Worm (Caenorhabditis elegans) whole organism, L4 larva: ENCODE measurements around the gene T25G12.6.

Experiments
- R02D3.7 ChIP-seq: fragments of 150-350 bp; sonication (generic microtip); optimal IDR thresholded peaks from 3 replicates; lab custom pipeline; 2014; ENCODE audit warnings: missing biosample characterization, missing genetic modification characterization
- T26A8.4 ChIP-seq: fragments of 200-800 bp; sonication (Bioruptor generic); IDR thresholded peaks from 2 replicates; pipeline ENCODE4 v1.3.6; 2022; ENCODE audit warnings: missing genetic modification characterization, missing compliant biosample characterization
- Y48G9A.11 ChIP-seq: fragments of 200-800 bp; sonication (Bioruptor generic); IDR thresholded peaks from 2 replicates; pipeline ENCODE4 v1.3.6; 2022; ENCODE audit warnings: missing genetic modification reagents, missing genetic modification characterization, missing compliant biosample characterization
- Y5F2A.4 ChIP-seq: fragments of 200-800 bp; sonication (Bioruptor generic); optimal IDR thresholded peaks from 2 replicates; lab custom pipeline; 2018; ENCODE audit warnings: mild to moderate bottlenecking, missing genetic modification characterization, missing compliant biosample characterization
- ZK546.5 ChIP-seq, 2 experiments: sonication (generic microtip); optimal IDR thresholded peaks; 2 replicates each; lab custom pipeline; 2017; ENCODE audit warnings: missing biosample characterization in 2 of 2, missing genetic modification characterization in 2 of 2
- aly-2 ChIP-seq: sonication (generic microtip); optimal IDR thresholded peaks from 2 replicates; lab custom pipeline; 2018; ENCODE audit warnings: missing biosample characterization, missing genetic modification characterization
- ama-1 ChIP-seq: fragments of 150-350 bp; optimal IDR thresholded peaks from 2 replicates; lab custom pipeline; 2014; ENCODE audit warnings: inconsistent platforms, mixed read lengths
- arid-1 ChIP-seq: fragments of 200-800 bp; sonication (Bioruptor generic); conservative IDR thresholded peaks from 2 replicates; pipeline ENCODE4 v1.3.6; 2022; ENCODE audit warnings: missing genetic modification reagents, missing genetic modification characterization, missing compliant biosample characterization
- ceh-20 ChIP-seq: fragments of 200-800 bp; sonication (Bioruptor generic); IDR thresholded peaks from 2 replicates; pipeline ENCODE4 v1.3.6; 2022; ENCODE audit warnings: missing genetic modification reagents, missing genetic modification characterization, missing compliant biosample characterization
- ceh-28 ChIP-seq: fragments of 150-350 bp; optimal IDR thresholded peaks from 2 replicates; lab custom pipeline; 2014; ENCODE audit warnings: missing biosample characterization, missing genetic modification reagents, missing genetic modification characterization
- ceh-32 ChIP-seq: sonication (generic microtip); optimal IDR thresholded peaks from 2 replicates; lab custom pipeline; 2016; ENCODE audit warnings: mild to moderate bottlenecking, missing genetic modification characterization, missing compliant biosample characterization; ENCODE audit not compliant: poor library complexity
- ceh-82 ChIP-seq: sonication (generic microtip); optimal IDR thresholded peaks from 2 replicates; lab custom pipeline; 2017; ENCODE audit warnings: missing biosample characterization, missing genetic modification characterization
- ces-1 ChIP-seq: fragments of 150-350 bp; sonication (generic microtip); optimal IDR thresholded peaks from 4 replicates; lab custom pipeline; 2014; ENCODE audit warnings: missing biosample characterization, missing genetic modification reagents, missing genetic modification characterization
- daf-12 ChIP-seq: fragments of 150-350 bp; optimal IDR thresholded peaks from 2 replicates; lab custom pipeline; 2014; ENCODE audit warnings: missing biosample characterization, missing genetic modification reagents, missing genetic modification characterization
- daf-16 ChIP-seq, 3 experiments: sonication (generic microtip); optimal IDR thresholded peaks; 2 replicates each; lab custom pipeline; 2016 to 2017; ENCODE audit warnings: missing genetic modification characterization in 3 of 3, missing genetic modification reagents in 3 of 3, mild to moderate bottlenecking in 2 of 3, missing compliant biosample characterization in 2 of 3, missing biosample characterization in 1 of 3, moderate library complexity in 1 of 3
- daf-8 ChIP-seq: fragments of 200-800 bp; sonication (Bioruptor generic); IDR thresholded peaks from 2 replicates; pipeline ENCODE4 v1.3.6; 2022; ENCODE audit warnings: missing genetic modification characterization, missing compliant biosample characterization
- dmd-6 ChIP-seq: fragments of 200-800 bp; sonication (Bioruptor generic); IDR thresholded peaks from 2 replicates; pipeline ENCODE4 v1.3.6; 2022; ENCODE audit warnings: missing genetic modification reagents, missing genetic modification characterization, missing compliant biosample characterization
- dpl-1 ChIP-seq: fragments of 150-350 bp; optimal IDR thresholded peaks from 2 replicates; lab custom pipeline; 2014; ENCODE audit warnings: missing biosample characterization, missing genetic modification reagents, missing genetic modification characterization
- dve-1 ChIP-seq: sonication (generic microtip); optimal IDR thresholded peaks from 2 replicates; lab custom pipeline; 2017; ENCODE audit warnings: antibody characterized with exemption, mild to moderate bottlenecking, missing genetic modification characterization, missing compliant biosample characterization; ENCODE audit not compliant: insufficient read depth
- egl-27 ChIP-seq: sonication (generic microtip); optimal IDR thresholded peaks from 3 replicates; lab custom pipeline; 2017; ENCODE audit warnings: missing biosample characterization, missing genetic modification reagents, missing genetic modification characterization
- gei-8 ChIP-seq: fragments of 200-800 bp; sonication (Bioruptor generic); optimal IDR thresholded peaks from 2 replicates; lab custom pipeline; 2018; ENCODE audit warnings: mild to moderate bottlenecking, missing genetic modification characterization, missing compliant biosample characterization
- hlh-11 ChIP-seq: fragments of 200-800 bp; sonication (Bioruptor generic); optimal IDR thresholded peaks from 2 replicates; lab custom pipeline; 2018; ENCODE audit warnings: mild to moderate bottlenecking, missing genetic modification characterization, missing compliant biosample characterization
- hmg-1.1 ChIP-seq: fragments of 200-800 bp; sonication (Bioruptor generic); IDR thresholded peaks from 2 replicates; pipeline ENCODE4 v1.3.6; 2022; ENCODE audit warnings: missing genetic modification reagents, missing genetic modification characterization, missing compliant biosample characterization
- lin-39 ChIP-seq: fragments of 150-350 bp; optimal IDR thresholded peaks from 2 replicates; lab custom pipeline; 2014; ENCODE audit warnings: missing biosample characterization, missing genetic modification reagents, missing genetic modification characterization
- lir-3 ChIP-seq: sonication (generic microtip); optimal IDR thresholded peaks from 2 replicates; lab custom pipeline; 2016; ENCODE audit warnings: mild to moderate bottlenecking, missing genetic modification characterization, missing compliant biosample characterization
- mdl-1 ChIP-seq, 2 experiments: fragments of 150-350 bp in 1 of 2; sonication (generic microtip) in 1 of 2; optimal IDR thresholded peaks; 2 replicates each; lab custom pipeline; 2014 to 2017; ENCODE audit warnings: missing biosample characterization in 2 of 2, missing genetic modification characterization in 2 of 2
- mep-1 ChIP-seq: fragments of 150-350 bp; sonication (generic microtip); optimal IDR thresholded peaks from 3 replicates; lab custom pipeline; 2014; ENCODE audit warnings: missing biosample characterization, missing genetic modification characterization
- nhr-28 ChIP-seq: fragments of 150-350 bp; optimal IDR thresholded peaks from 2 replicates; lab custom pipeline; 2014; ENCODE audit warnings: missing biosample characterization, missing genetic modification characterization
- nhr-41 ChIP-seq: fragments of 200-800 bp; sonication (Bioruptor generic); IDR thresholded peaks from 2 replicates; pipeline ENCODE4 v1.3.6; 2022; ENCODE audit warnings: missing genetic modification reagents, missing genetic modification characterization, missing compliant biosample characterization
- nhr-42 ChIP-seq: fragments of 200-800 bp; sonication (Bioruptor generic); IDR thresholded peaks from 2 replicates; pipeline ENCODE4 v1.3.6; 2022; ENCODE audit warnings: missing genetic modification characterization, missing compliant biosample characterization
- nhr-6 ChIP-seq: fragments of 150-350 bp; optimal IDR thresholded peaks from 2 replicates; lab custom pipeline; 2014; ENCODE audit warnings: missing biosample characterization, missing genetic modification characterization
- nhr-76 ChIP-seq: fragments of 150-350 bp; optimal IDR thresholded peaks from 2 replicates; lab custom pipeline; 2014; ENCODE audit warnings: missing biosample characterization, missing genetic modification characterization
- nhr-77 ChIP-seq: fragments of 150-350 bp; optimal IDR thresholded peaks from 2 replicates; lab custom pipeline; 2014; ENCODE audit warnings: missing biosample characterization, missing genetic modification characterization
- pqm-1 ChIP-seq: sonication (generic microtip); optimal IDR thresholded peaks from 2 replicates; lab custom pipeline; 2017; ENCODE audit warnings: missing biosample characterization, missing genetic modification characterization
- set-16 ChIP-seq: fragments of 200-800 bp; sonication (Bioruptor generic); IDR thresholded peaks from 2 replicates; pipeline ENCODE4 v1.3.6; 2022; ENCODE audit warnings: missing genetic modification reagents, missing genetic modification characterization, missing compliant biosample characterization
- spr-3 ChIP-seq: fragments of 200-800 bp; sonication (Bioruptor generic); optimal IDR thresholded peaks from 2 replicates; lab custom pipeline; 2018; ENCODE audit warnings: mild to moderate bottlenecking, missing genetic modification characterization, missing compliant biosample characterization
- tag-97 ChIP-seq: fragments of 200-800 bp; sonication (Bioruptor generic); IDR thresholded peaks from 2 replicates; pipeline ENCODE4 v1.3.6; 2022; ENCODE audit warnings: missing genetic modification characterization, missing compliant biosample characterization
- vab-7 ChIP-seq: fragments of 200-800 bp; sonication (Bioruptor generic); IDR thresholded peaks from 2 replicates; pipeline ENCODE4 v1.3.6; 2022; ENCODE audit warnings: missing genetic modification reagents, missing genetic modification characterization, missing compliant biosample characterization
- zfp-2 ChIP-seq: sonication (generic microtip); optimal IDR thresholded peaks from 2 replicates; lab custom pipeline; 2016; ENCODE audit warnings: mild to moderate bottlenecking, missing genetic modification characterization, missing compliant biosample characterization
- ztf-11 ChIP-seq: fragments of 150-350 bp; optimal IDR thresholded peaks from 2 replicates; lab custom pipeline; 2014; ENCODE audit warnings: missing biosample characterization, missing genetic modification characterization
- ztf-7 ChIP-seq: fragments of 150-350 bp; optimal IDR thresholded peaks from 2 replicates; lab custom pipeline; 2014; ENCODE audit warnings: missing biosample characterization, missing genetic modification characterization

Gene T25G12.6

ce11 chrX:17197824-17198223 lies 32.2 kb downstream of the T25G12.6 start (continued):
- TF ChIP-seq gei-8 (no peak), ama-1 (lab: Kevin White, UChicago) (no peak), ceh-82 (tag; lab: Kevin White, UChicago) (no peak), daf-16 (GFP tag; optimal IDR thresholded peaks at IDR 0.05; lab: Kevin White, UChicago) (no peak), daf-16 (tag; optimal IDR thresholded peaks at IDR 0.05; lab: Kevin White, UChicago) (peak; percentile 68), dmd-6 (GFP tag; lab: Robert Waterston, UW) (peak; percentile 88), R02D3.7 (tag; lab: Kevin White, UChicago) (no peak), nhr-76 (tag; lab: Kevin White, UChicago) (no peak), dve-1 (tag; lab: Kevin White, UChicago) (peak; percentile 57), Y48G9A.11 (GFP tag; lab: Robert Waterston, UW) (no peak), egl-27 (tag; lab: Kevin White, UChicago) (no peak), ceh-20 (no peak), ceh-28 (tag; lab: Kevin White, UChicago) (no peak), vab-7 (GFP tag; lab: Robert Waterston, UW) (no peak), arid-1 (0 out of 2 replicates have a peak, but pooled peaks have one; percentile 8), ztf-7 (no peak), Y5F2A.4 (GFP tag; lab: Kevin White, UChicago) (no peak), zfp-2 (tag; lab: Kevin White, UChicago) (no peak), pqm-1 (tag; lab: Kevin White, UChicago) (peak; percentile 21), ZK546.5 (tag; optimal IDR thresholded peaks at IDR 0.05; lab: Kevin White, UChicago) (no peak), T26A8.4 (GFP tag; lab: Robert Waterston, UW) (0 out of 2 replicates have a peak, but pooled peaks have one; percentile 11), ceh-32 (tag; lab: Kevin White, UChicago) (no peak), mep-1 (tag; lab: Kevin White, UChicago) (peak; percentile 18), hlh-11 (peak; percentile 89), lin-39 (tag; lab: Kevin White, UChicago) (no peak), mdl-1 (tag; optimal IDR thresholded peaks at IDR 0.05; lab: Kevin White, UChicago) (peak in 1 of 2 experiments; percentile 37), spr-3 (GFP tag; lab: Kevin White, UChicago) (no peak), dpl-1 (no peak), set-16 (GFP tag; lab: Robert Waterston, UW) (no peak), ces-1 (GFP tag; lab: Kevin White, UChicago) (no peak), aly-2 (no peak)
- TF ChIP-seq, all 104 proteins: peak for 14

- TF ChIP-seq ztf-11 (tag; lab: Kevin White, UChicago) (no peak), nhr-41 (GFP tag; lab: Robert Waterston, UW) (0 out of 2 replicates have a peak, but pooled peaks have one; percentile 31), nhr-77 (tag; lab: Kevin White, UChicago) (no peak), hlh-11 (peak; percentile 56), ZK546.5 (tag; optimal IDR thresholded peaks at IDR 0.05; lab: Kevin White, UChicago) (no peak), tag-97 (GFP tag; lab: Robert Waterston, UW) (no peak), nhr-42 (GFP tag; lab: Robert Waterston, UW) (0 out of 2 replicates have a peak, but pooled peaks have one; percentile 12), lir-3 (no peak), pqm-1 (tag; lab: Kevin White, UChicago) (peak; percentile 84), nhr-28 (peak; percentile 52), daf-16 (GFP tag; optimal IDR thresholded peaks at IDR 0.05; lab: Kevin White, UChicago) (no peak), daf-16 (tag; optimal IDR thresholded peaks at IDR 0.05; lab: Kevin White, UChicago) (peak; percentile 73), daf-12 (tag; lab: Kevin White, UChicago) (no peak), dve-1 (tag; lab: Kevin White, UChicago) (peak; percentile 19), lin-39 (tag; lab: Kevin White, UChicago) (no peak), nhr-6 (tag; lab: Kevin White, UChicago) (peak; percentile 9), hmg-1.1 (GFP tag; lab: Robert Waterston, UW) (no peak), daf-8 (GFP tag; lab: Robert Waterston, UW) (no peak), dmd-6 (GFP tag; lab: Robert Waterston, UW) (peak; percentile 61; the same call in 1 of the 2 replicates)
These were observed 34.9 kb downstream of the T25G12.6 start, which contains the start of gene B0302.5 for ce11 chrX:17195080-17195479. TSS of gene B0302.5 (minus strand) at chrX:17195137.
